Fruit fly (Drosophila melanogaster) Kc167 (cell line): ENCODE measurements around the gene CG41128.

ENCODE experiments used
- Myc ChIP-seq: fragments of >200 bp; optimal IDR thresholded peaks from 2 replicates; lab custom pipeline; 2017; ENCODE audit warnings: missing external identifiers
- Sin3A ChIP-seq: fragments of >200 bp; optimal IDR thresholded peaks from 2 replicates; lab custom pipeline; 2018; ENCODE audit warnings: missing external identifiers
- h ChIP-seq: fragments of >200 bp; optimal IDR thresholded peaks from 3 replicates; lab custom pipeline; 2018; ENCODE audit warnings: missing external identifiers
- insv ChIP-seq: fragments of >200 bp; optimal IDR thresholded peaks from 3 replicates; lab custom pipeline; 2018; ENCODE audit warnings: missing external identifiers
- psq ChIP-seq: fragments of >200 bp; optimal IDR thresholded peaks from 2 replicates; lab custom pipeline; 2017; ENCODE audit warnings: missing external identifiers
- ttk ChIP-seq: sonication (Bioruptor generic); optimal IDR thresholded peaks from 2 replicates; lab custom pipeline; 2017; ENCODE audit warnings: missing external identifiers

Gene CG41128

dm6 chr3R:3750153-3750717, at the start of gene CG41128:
TSS of gene CG41128 (plus strand) at chr3R:3750363.
- TF ChIP-seq psq (lab: Kevin White, UChicago), result no peak
- TF ChIP-seq insv (lab: Kevin White, UChicago), result no peak
- peak; percentile 75 for TF ChIP-seq h (lab: Kevin White, UChicago)
- no peak for TF ChIP-seq Sin3A (lab: Kevin White, UChicago)

- TF ChIP-seq insv (lab: Kevin White, UChicago) (no peak), ttk (lab: Kevin White, UChicago) (no peak), psq (lab: Kevin White, UChicago) (no peak), Sin3A (lab: Kevin White, UChicago) (no peak), h (lab: Kevin White, UChicago) (no peak), Myc (lab: Kevin White, UChicago) (no peak)
Observed at dm6 chr3R:3733936-3734335, 16.2 kb upstream of the CG41128 start.

dm6 chr3R:3734434-3735248, 15.5 kb upstream of the CG41128 start, which contains the start of gene Tim17b:
TSS of gene Tim17b (plus strand) at chr3R:3734855.
- TF ChIP-seq h (lab: Kevin White, UChicago) (no peak), ttk (lab: Kevin White, UChicago) (no peak), Myc (lab: Kevin White, UChicago) (no peak), psq (lab: Kevin White, UChicago) (no peak), Sin3A (lab: Kevin White, UChicago) (no peak), insv (lab: Kevin White, UChicago) (no peak)

dm6 chr3R:3748563-3749156, 1.5 kb upstream of the CG41128 start:
- TF ChIP-seq Myc (lab: Kevin White, UChicago), result no peak
- no peak for TF ChIP-seq insv (lab: Kevin White, UChicago)
- no peak for TF ChIP-seq psq (lab: Kevin White, UChicago)
- no peak for TF ChIP-seq h (lab: Kevin White, UChicago)
- TF ChIP-seq ttk (lab: Kevin White, UChicago), result no peak
- no peak for TF ChIP-seq Sin3A (lab: Kevin White, UChicago)

dm6 chr3R:3786708-3787107, 36.5 kb downstream of the CG41128 start:
- TF ChIP-seq psq (lab: Kevin White, UChicago), result no peak
- TF ChIP-seq Sin3A (lab: Kevin White, UChicago), result no peak
- no peak for TF ChIP-seq insv (lab: Kevin White, UChicago)
- no peak for TF ChIP-seq ttk (lab: Kevin White, UChicago)
- TF ChIP-seq Myc (lab: Kevin White, UChicago), result no peak
- no peak for TF ChIP-seq h (lab: Kevin White, UChicago)

dm6 chr3R:3789607-3790268, 39.6 kb downstream of the CG41128 start:
- no peak for TF ChIP-seq h (lab: Kevin White, UChicago)
- TF ChIP-seq ttk (lab: Kevin White, UChicago), result no peak
- TF ChIP-seq Sin3A (lab: Kevin White, UChicago), result no peak
- TF ChIP-seq psq (lab: Kevin White, UChicago), result no peak
- no peak for TF ChIP-seq insv (lab: Kevin White, UChicago)
- no peak for TF ChIP-seq Myc (lab: Kevin White, UChicago)
